Worm (Caenorhabditis elegans): ENCODE measurements around the gene str-187.

str-187 gene

ce11 chrIV:17284099-17284498 lies 18.7 kb downstream of the str-187 start, which contains the start of gene nra-1:
Gene nra-1, minus strand, starts transcription at chrIV:17284199.
- TF ChIP-seq mdl-1 (tag; optimal IDR thresholded peaks at IDR 0.05) (no peak), dmd-4 (tag; optimal IDR thresholded peaks at IDR 0.05) (no peak), sma-3 (GFP tag; optimal IDR thresholded peaks at IDR 0.05) (no peak), R02D3.7 (tag; optimal IDR thresholded peaks at IDR 0.05) (no peak), gmeb-1 (tag; optimal IDR thresholded peaks at IDR 0.05) (no peak), Y55F3AM.14 (GFP tag; optimal IDR thresholded peaks at IDR 0.05) (no peak), mab-5 (tag; optimal IDR thresholded peaks at IDR 0.05) (no peak), ama-1 (optimal IDR thresholded peaks at IDR 0.05) (no peak), crh-2 (tag; optimal IDR thresholded peaks at IDR 0.05) (no peak), mbf-1 (tag; optimal IDR thresholded peaks at IDR 0.05) (no peak), C34F6.9 (tag; optimal IDR thresholded peaks at IDR 0.05) (no peak), ceh-16 (tag; optimal IDR thresholded peaks at IDR 0.05) (no peak), unc-62 (GFP tag; optimal IDR thresholded peaks at IDR 0.05) (no peak), nhr-6 (tag; optimal IDR thresholded peaks at IDR 0.05) (no peak), peb-1 (tag; optimal IDR thresholded peaks at IDR 0.05) (no peak), lin-13 (GFP tag; optimal IDR thresholded peaks at IDR 0.05) (no peak), lsy-2 (tag; optimal IDR thresholded peaks at IDR 0.05) (no peak), nhr-10 (tag; optimal IDR thresholded peaks at IDR 0.05) (no peak), F13H6.1 (tag; optimal IDR thresholded peaks at IDR 0.05) (no peak), ztf-11 (tag; optimal IDR thresholded peaks at IDR 0.05) (no peak)

DNA sequence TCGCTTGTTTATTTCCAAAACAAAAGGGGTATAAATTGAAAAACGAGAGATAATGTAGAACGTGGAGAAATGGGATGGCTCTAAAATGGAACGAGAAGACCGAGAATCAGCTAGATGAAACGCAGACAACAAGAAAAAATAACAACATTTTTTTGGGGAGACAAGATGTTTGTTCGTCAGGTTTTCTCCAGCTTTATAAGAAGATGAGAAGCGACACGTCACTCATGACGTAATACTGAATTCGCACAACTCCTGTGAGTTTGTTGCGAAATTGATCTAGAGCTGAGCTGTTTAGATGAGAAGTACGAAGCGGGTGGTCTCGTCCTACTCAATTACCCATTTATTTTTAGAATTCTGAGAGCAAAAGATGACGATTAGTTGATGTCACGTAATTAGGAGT lies 19.9 kb downstream of the str-187 start:
- TF ChIP-seq unc-55 (GFP tag; optimal IDR thresholded peaks at IDR 0.05) (peak; percentile 91), lsy-2 (tag; optimal IDR thresholded peaks at IDR 0.05) (peak in 1 of 2 experiments; percentile 56), sma-9 (GFP tag; optimal IDR thresholded peaks at IDR 0.05) (peak; percentile 66), sma-9 (tag; optimal IDR thresholded peaks at IDR 0.05) (no peak), nhr-129 (tag; optimal IDR thresholded peaks at IDR 0.05) (peak; percentile 50), lin-13 (GFP tag; optimal IDR thresholded peaks at IDR 0.05) (peak; percentile 7), C34F6.9 (tag; optimal IDR thresholded peaks at IDR 0.05) (peak; percentile 52), egl-27 (tag; optimal IDR thresholded peaks at IDR 0.05) (no peak), ztf-4 (tag; optimal IDR thresholded peaks at IDR 0.05) (peak; percentile 18), crh-2 (tag; optimal IDR thresholded peaks at IDR 0.05) (peak; percentile 69), zag-1 (tag; optimal IDR thresholded peaks at IDR 0.05) (peak; percentile 31), aly-2 (tag; optimal IDR thresholded peaks at IDR 0.05) (no peak), Y55F3AM.14 (GFP tag; optimal IDR thresholded peaks at IDR 0.05) (no peak)

DNA sequence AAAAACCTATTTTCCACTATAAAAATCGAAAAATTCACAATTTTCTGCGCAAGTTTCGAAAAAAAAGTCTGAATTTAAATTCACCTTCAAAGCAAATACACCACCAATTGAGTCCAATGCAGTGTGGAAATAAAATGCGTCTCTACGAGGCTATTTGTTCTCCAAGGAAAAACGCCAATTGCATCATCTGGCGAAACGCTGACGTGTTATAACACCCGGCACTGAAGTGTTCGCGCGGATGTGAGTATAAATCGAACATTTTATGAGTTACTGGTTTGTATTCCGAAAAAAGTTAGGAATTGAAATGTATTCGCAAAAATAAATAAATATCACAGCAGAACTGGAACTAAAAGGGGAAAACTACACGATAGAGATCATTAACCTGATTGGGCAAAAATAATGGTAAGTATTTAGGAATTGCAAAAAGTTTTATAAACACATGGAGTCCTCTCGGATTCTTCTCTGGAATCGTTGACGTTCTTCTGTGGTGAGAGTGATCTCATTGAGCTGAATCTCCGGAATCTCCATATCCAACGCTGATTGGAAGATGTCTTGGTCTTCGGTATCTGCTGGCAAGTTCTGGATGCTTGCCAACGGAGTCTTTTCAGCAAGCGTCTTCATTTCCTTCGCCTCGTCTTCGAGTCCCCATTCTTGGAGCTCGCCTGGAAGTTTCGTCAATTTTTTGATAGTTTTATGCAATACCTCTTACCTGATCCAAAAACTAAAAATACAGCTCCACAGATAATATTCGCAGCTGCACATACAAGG lies 22.7 kb downstream of the str-187 start, which contains the start of gene zipt-7.1:
TSS of gene zipt-7.1 (minus strand) at position 232 of the 768 bp plus-strand sequence.
- TF ChIP-seq R02D3.7 (tag; optimal IDR thresholded peaks at IDR 0.05) (no peak), nhr-129 (tag; optimal IDR thresholded peaks at IDR 0.05) (peak; percentile 55)

ce11 chrIV:17291629-17292199 lies 26.3 kb downstream of the str-187 start, which contains the start of the genes T28F3.11 and slc-17.4:
Gene T28F3.11, minus strand, starts transcription at chrIV:17291679.
Gene slc-17.4, minus strand, starts transcription at chrIV:17291733.
- TF ChIP-seq ztf-4 (tag; optimal IDR thresholded peaks at IDR 0.05) (no peak), lin-11 (tag; optimal IDR thresholded peaks at IDR 0.05) (no peak), nhr-23 (tag; optimal IDR thresholded peaks at IDR 0.05) (no peak), unc-55 (GFP tag; optimal IDR thresholded peaks at IDR 0.05) (peak; percentile 4), snpc-4 (tag; optimal IDR thresholded peaks at IDR 0.05) (no peak), R02D3.7 (tag; optimal IDR thresholded peaks at IDR 0.05) (no peak), C34F6.9 (tag; optimal IDR thresholded peaks at IDR 0.05) (no peak), lsy-2 (tag; optimal IDR thresholded peaks at IDR 0.05) (no peak)

- no peak for TF ChIP-seq blmp-1 (tag; optimal IDR thresholded peaks at IDR 0.05; ENCODE audit: insufficient read depth)
- peak; percentile 23 for TF ChIP-seq fos-1 (tag; optimal IDR thresholded peaks at IDR 0.05)
- TF ChIP-seq nhr-129 (tag; optimal IDR thresholded peaks at IDR 0.05): peak; percentile 43
- TF ChIP-seq lsy-2 (tag; optimal IDR thresholded peaks at IDR 0.05): no peak
- no peak for TF ChIP-seq ceh-82 (tag; optimal IDR thresholded peaks at IDR 0.05)
- TF ChIP-seq snpc-4 (tag; optimal IDR thresholded peaks at IDR 0.05): no peak
Measured at ce11 chrIV:17292350-17292749, 27.0 kb downstream of the str-187 start.
